Fruit fly (Drosophila melanogaster) Kc167 (cell line): ENCODE results near the gene CG6901.

Experiments
- Sin3A ChIP-seq: fragments of >200 bp; optimal IDR thresholded peaks from 2 replicates; lab custom pipeline; 2018; ENCODE audit warnings: missing external identifiers
- insv ChIP-seq: fragments of >200 bp; optimal IDR thresholded peaks from 3 replicates; lab custom pipeline; 2018; ENCODE audit warnings: missing external identifiers
- psq ChIP-seq: fragments of >200 bp; optimal IDR thresholded peaks from 2 replicates; lab custom pipeline; 2017; ENCODE audit warnings: missing external identifiers
- ttk ChIP-seq: sonication (Bioruptor generic); optimal IDR thresholded peaks from 2 replicates; lab custom pipeline; 2017; ENCODE audit warnings: missing external identifiers

DNA sequence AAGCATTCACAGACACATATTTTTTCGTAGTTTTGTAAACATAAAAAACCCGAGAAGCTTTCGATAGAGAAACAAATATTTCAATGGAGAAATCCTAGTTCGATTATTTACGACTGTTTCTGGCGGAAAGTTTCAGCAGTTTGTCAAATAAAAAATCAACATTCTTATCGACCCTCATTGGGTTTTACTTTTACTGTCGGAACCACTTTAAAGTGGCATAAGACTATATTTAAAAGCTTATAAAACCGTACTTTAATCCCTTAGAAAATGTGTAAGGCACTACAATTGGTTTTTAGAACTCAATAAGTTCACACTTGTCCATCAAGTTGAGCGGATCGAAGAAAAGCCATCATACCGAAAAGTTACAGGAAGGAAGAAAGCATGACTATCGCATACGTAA is 2.0 kb downstream of the CG6901 start, which contains the start of gene CG17929:
- TF ChIP-seq insv (lab: Kevin White, UChicago): no peak
- no peak for TF ChIP-seq Sin3A (lab: Kevin White, UChicago)
- no peak for TF ChIP-seq psq (lab: Kevin White, UChicago)
- no peak for TF ChIP-seq ttk (lab: Kevin White, UChicago)
